Worm (Caenorhabditis elegans): ENCODE measurements around the gene srt-73.

ce11 chrIV:7838426-7838825 is 40.7 kb upstream of the srt-73 start, which contains the start of gene C06A6.7:
- TF ChIP-seq flt-1 (GFP tag; IDR thresholded peaks at IDR 0.05), result no peak
- no peak for TF ChIP-seq F13C5.2 (tag; optimal IDR thresholded peaks at IDR 0.05)
- TF ChIP-seq ceh-36 (tag; optimal IDR thresholded peaks at IDR 0.05), result no peak
- TF ChIP-seq ceh-13 (GFP tag; optimal IDR thresholded peaks at IDR 0.05), result no peak
- TF ChIP-seq hnd-1 (tag; optimal IDR thresholded peaks at IDR 0.05), result no peak

Measured in whole organism, early embryonic.